Fruit fly (Drosophila melanogaster) whole organism, embryonic: ENCODE results near the gene Rok.

Source experiments
- B-H2 ChIP-seq: fragments of 200-800 bp; sonication (Bioruptor generic); optimal IDR thresholded peaks from 2 replicates; lab custom pipeline; 2018; ENCODE audit warnings: missing biosample characterization, mild to moderate bottlenecking, missing genetic modification characterization
- CG4282 ChIP-seq: fragments of 200-800 bp; sonication (Bioruptor generic); optimal IDR thresholded peaks from 2 replicates; lab custom pipeline; 2016; ENCODE audit warnings: missing biosample characterization, missing genetic modification characterization
- CG9876 ChIP-seq: fragments of 200-800 bp; sonication (Bioruptor generic); optimal IDR thresholded peaks from 2 replicates; lab custom pipeline; 2016; ENCODE audit warnings: missing biosample characterization, missing genetic modification characterization
- Mad ChIP-seq: fragments of 200-800 bp; sonication (Bioruptor generic); optimal IDR thresholded peaks from 2 replicates; lab custom pipeline; 2016; ENCODE audit warnings: missing biosample characterization, missing genetic modification characterization
- Nf-YB ChIP-seq: fragments of 200-800 bp; sonication (Bioruptor generic); optimal IDR thresholded peaks from 3 replicates; lab custom pipeline; 2019; ENCODE audit warnings: missing biosample characterization, mild to moderate bottlenecking, missing genetic modification characterization, moderate library complexity
- ara ChIP-seq: fragments of 200-800 bp; sonication (Bioruptor generic); IDR thresholded peaks from 2 replicates; pipeline ENCODE4 v1.3.6; 2022; ENCODE audit warnings: missing biosample characterization, missing genetic modification characterization
- eyg ChIP-seq: fragments of 200-800 bp; sonication (Bioruptor generic); optimal IDR thresholded peaks from 3 replicates; lab custom pipeline; 2016; ENCODE audit warnings: missing biosample characterization, missing genetic modification characterization
- lola ChIP-seq, 3 experiments: fragments of >200 bp in 2 of 3; fragments of 200-800 bp in 1 of 3; sonication (Bioruptor generic) in 1 of 3; optimal IDR thresholded peaks; 2 replicates each; lab custom pipeline; 2017 to 2019; ENCODE audit warnings: missing biosample characterization in 3 of 3, missing genetic modification characterization in 3 of 3, mild to moderate bottlenecking in 1 of 3, moderate library complexity in 1 of 3
- trem ChIP-seq: fragments of 200-800 bp; optimal IDR thresholded peaks from 3 replicates; lab custom pipeline; 2019; ENCODE audit warnings: missing biosample characterization, mild to moderate bottlenecking, missing genetic modification characterization, moderate library complexity
- z ChIP-seq: fragments of 200-800 bp; sonication (Bioruptor generic); IDR thresholded peaks from 3 replicates; pipeline ENCODE4 v1.3.6; 2022; ENCODE audit warnings: missing biosample characterization, missing genetic modification characterization

dm6 chrX:16632135-16632534, 5.1 kb downstream of the Rok start, which contains the start of gene CG9777:
- TF ChIP-seq ara (GFP tag; lab: Robert Waterston, UW), result no peak
- TF ChIP-seq CG4282, result no peak
- no peak for TF ChIP-seq z (GFP tag; lab: Robert Waterston, UW)
- no peak for TF ChIP-seq Mad (GFP tag; lab: Kevin White, UChicago)
- TF ChIP-seq lola (GFP tag; optimal IDR thresholded peaks at IDR 0.05; lab: Kevin White, UChicago), result no peak
- TF ChIP-seq CG9876 (GFP tag; lab: Kevin White, UChicago), result no peak
- no peak for TF ChIP-seq trem (tag; lab: Kevin White, UChicago)
- TF ChIP-seq B-H2 (GFP tag; lab: Kevin White, UChicago), result no peak
- no peak for TF ChIP-seq eyg
- no peak for TF ChIP-seq Nf-YB (GFP tag; lab: Kevin White, UChicago)
